Worm (Caenorhabditis elegans) whole organism, L3 larva: ENCODE data around the gene cdc-25.2.

Experiments used
- ZK546.5 ChIP-seq: sonication (generic microtip); optimal IDR thresholded peaks from 2 replicates; lab custom pipeline; 2017; ENCODE audit warnings: missing biosample characterization, missing genetic modification characterization
- ama-1 ChIP-seq: fragments of 150-350 bp; optimal IDR thresholded peaks from 2 replicates; lab custom pipeline; 2018
- nhr-11 ChIP-seq: fragments of 150-350 bp; optimal IDR thresholded peaks from 2 replicates; lab custom pipeline; 2014; ENCODE audit warnings: missing biosample characterization, missing genetic modification characterization
- pha-4 ChIP-seq: fragments of 150-350 bp; optimal IDR thresholded peaks from 2 replicates; lab custom pipeline; 2014; ENCODE audit warnings: missing biosample characterization, missing genetic modification reagents, missing genetic modification characterization
- ztf-11 ChIP-seq: fragments of 150-350 bp; optimal IDR thresholded peaks from 2 replicates; lab custom pipeline; 2014; ENCODE audit warnings: missing biosample characterization, missing genetic modification characterization

ce11 chrV:1547843-1548242 lies 19.0 kb upstream of the cdc-25.2 start, which contains the start of gene F52F10.2:
- TF ChIP-seq nhr-11 (tag; lab: Kevin White, UChicago) = no peak
- no peak for TF ChIP-seq pha-4
- no peak for TF ChIP-seq ztf-11
- TF ChIP-seq ZK546.5 (tag; lab: Kevin White, UChicago) = no peak
- TF ChIP-seq ama-1 (lab: Kevin White, UChicago) = no peak
